Worm (Caenorhabditis elegans) whole organism, L3 larva: ENCODE measurements around the gene ZK637.4.

Experiments used
- R02D3.7 ChIP-seq: fragments of 150-350 bp; optimal IDR thresholded peaks from 2 replicates; lab custom pipeline; 2014; ENCODE audit warnings: missing biosample characterization, missing genetic modification characterization
- ZK546.5 ChIP-seq: sonication (generic microtip); optimal IDR thresholded peaks from 2 replicates; lab custom pipeline; 2017; ENCODE audit warnings: missing biosample characterization, missing genetic modification characterization
- aly-2 ChIP-seq: fragments of 150-350 bp; optimal IDR thresholded peaks from 2 replicates; lab custom pipeline; 2014; ENCODE audit warnings: missing biosample characterization, missing genetic modification characterization
- ama-1 ChIP-seq: fragments of 150-350 bp; optimal IDR thresholded peaks from 2 replicates; lab custom pipeline; 2018
- ceh-16 ChIP-seq: sonication (generic microtip); optimal IDR thresholded peaks from 2 replicates; lab custom pipeline; 2017; ENCODE audit warnings: missing biosample characterization, missing genetic modification characterization
- ceh-28 ChIP-seq: fragments of 150-350 bp; optimal IDR thresholded peaks from 2 replicates; lab custom pipeline; 2014; ENCODE audit warnings: missing biosample characterization, missing genetic modification reagents, missing genetic modification characterization
- ceh-82 ChIP-seq: fragments of 150-350 bp; optimal IDR thresholded peaks from 2 replicates; lab custom pipeline; 2014; ENCODE audit warnings: missing biosample characterization, missing genetic modification characterization
- ceh-9 ChIP-seq: sonication (generic microtip); optimal IDR thresholded peaks from 2 replicates; lab custom pipeline; 2018; ENCODE audit warnings: missing biosample characterization, missing genetic modification characterization
- daf-12 ChIP-seq: fragments of 150-350 bp; optimal IDR thresholded peaks from 2 replicates; lab custom pipeline; 2014; ENCODE audit warnings: missing biosample characterization, missing genetic modification reagents, missing genetic modification characterization
- egl-5 ChIP-seq: fragments of 150-350 bp; optimal IDR thresholded peaks from 2 replicates; lab custom pipeline; 2017; ENCODE audit warnings: missing biosample characterization, missing genetic modification reagents, missing genetic modification characterization, inconsistent platforms
- elt-2 ChIP-seq: sonication (generic microtip); optimal IDR thresholded peaks from 2 replicates; lab custom pipeline; 2016; ENCODE audit warnings: missing genetic modification reagents, mild to moderate bottlenecking, missing genetic modification characterization, missing compliant biosample characterization
- elt-3 ChIP-seq, 3 experiments: fragments of 150-350 bp in 1 of 3; sonication (generic microtip) in 2 of 3; optimal IDR thresholded peaks; 2 replicates in 2 of 3; 4 replicates in 1 of 3; lab custom pipeline; 2014 to 2017; ENCODE audit warnings: missing biosample characterization in 3 of 3, missing genetic modification characterization in 3 of 3
- eor-1 ChIP-seq, 2 experiments: fragments of 150-350 bp; optimal IDR thresholded peaks; 2 replicates each; lab custom pipeline; 2014 to 2018; ENCODE audit warnings: missing biosample characterization in 2 of 2, missing genetic modification characterization in 2 of 2
- fkh-10 ChIP-seq: sonication (generic microtip); optimal IDR thresholded peaks from 2 replicates; lab custom pipeline; 2017; ENCODE audit warnings: missing biosample characterization, missing genetic modification reagents, missing genetic modification characterization
- fkh-2 ChIP-seq: fragments of 150-350 bp; optimal IDR thresholded peaks from 2 replicates; lab custom pipeline; 2014; ENCODE audit warnings: missing biosample characterization, missing genetic modification reagents, missing genetic modification characterization
- fos-1 ChIP-seq: fragments of 150-350 bp; optimal IDR thresholded peaks from 2 replicates; lab custom pipeline; 2014; ENCODE audit warnings: missing biosample characterization, missing genetic modification characterization
- hmg-11 ChIP-seq: sonication (generic microtip); optimal IDR thresholded peaks from 2 replicates; lab custom pipeline; 2016; ENCODE audit warnings: missing genetic modification characterization, missing compliant biosample characterization
- jun-1 ChIP-seq: fragments of 150-350 bp; optimal IDR thresholded peaks from 2 replicates; lab custom pipeline; 2014; ENCODE audit warnings: missing biosample characterization, missing genetic modification reagents, missing genetic modification characterization
- lin-15B ChIP-seq: fragments of 150-350 bp; optimal IDR thresholded peaks from 2 replicates; lab custom pipeline; 2014; ENCODE audit warnings: missing biosample characterization, missing genetic modification characterization
- lin-39 ChIP-seq: fragments of 150-350 bp; optimal IDR thresholded peaks from 2 replicates; lab custom pipeline; 2018; ENCODE audit warnings: missing biosample characterization, missing genetic modification reagents, missing genetic modification characterization
- lsy-12 ChIP-seq: sonication (generic microtip); optimal IDR thresholded peaks from 2 replicates; lab custom pipeline; 2016; ENCODE audit warnings: mild to moderate bottlenecking, missing genetic modification characterization, missing compliant biosample characterization
- mdl-1 ChIP-seq: fragments of 150-350 bp; optimal IDR thresholded peaks from 2 replicates; lab custom pipeline; 2014; ENCODE audit warnings: missing biosample characterization, missing genetic modification characterization
- mml-1 ChIP-seq: fragments of 150-350 bp; sonication (generic microtip); optimal IDR thresholded peaks from 3 replicates; lab custom pipeline; 2014; ENCODE audit warnings: missing biosample characterization, missing genetic modification characterization
- nfya-1 ChIP-seq: sonication (generic microtip); optimal IDR thresholded peaks from 2 replicates; lab custom pipeline; 2017; ENCODE audit warnings: missing genetic modification characterization, mild to moderate bottlenecking, missing compliant biosample characterization, antibody characterized with exemption, moderate library complexity; ENCODE audit not compliant: insufficient read depth
- nhr-11 ChIP-seq: fragments of 150-350 bp; optimal IDR thresholded peaks from 2 replicates; lab custom pipeline; 2014; ENCODE audit warnings: missing biosample characterization, missing genetic modification characterization
- nhr-12 ChIP-seq: fragments of 150-350 bp; optimal IDR thresholded peaks from 2 replicates; lab custom pipeline; 2014; ENCODE audit warnings: missing biosample characterization, missing genetic modification characterization
- nhr-23 ChIP-seq: fragments of 150-350 bp; optimal IDR thresholded peaks from 2 replicates; lab custom pipeline; 2014; ENCODE audit warnings: missing biosample characterization, missing genetic modification reagents, missing genetic modification characterization
- nhr-237 ChIP-seq: fragments of 150-350 bp; optimal IDR thresholded peaks from 2 replicates; lab custom pipeline; 2014; ENCODE audit warnings: missing biosample characterization, missing genetic modification characterization
- nhr-25 ChIP-seq: sonication (generic microtip); optimal IDR thresholded peaks from 2 replicates; lab custom pipeline; 2017; ENCODE audit warnings: missing biosample characterization, missing genetic modification characterization
- nhr-28 ChIP-seq: fragments of 150-350 bp; optimal IDR thresholded peaks from 2 replicates; lab custom pipeline; 2014; ENCODE audit warnings: missing biosample characterization, missing genetic modification characterization
- nhr-67 ChIP-seq: fragments of 150-350 bp; optimal IDR thresholded peaks from 2 replicates; lab custom pipeline; 2014; ENCODE audit warnings: missing biosample characterization, missing genetic modification characterization
- nhr-76 ChIP-seq: fragments of 150-350 bp; sonication (generic microtip); optimal IDR thresholded peaks from 5 replicates; lab custom pipeline; 2014; ENCODE audit warnings: missing biosample characterization, missing genetic modification characterization
- pha-4 ChIP-seq: fragments of 150-350 bp; optimal IDR thresholded peaks from 2 replicates; lab custom pipeline; 2014; ENCODE audit warnings: missing biosample characterization, missing genetic modification reagents, missing genetic modification characterization
- pqm-1 ChIP-seq: fragments of 150-350 bp; optimal IDR thresholded peaks from 2 replicates; lab custom pipeline; 2017; ENCODE audit warnings: missing biosample characterization, missing genetic modification characterization, inconsistent platforms
- sea-2 ChIP-seq: fragments of 150-350 bp; sonication (generic microtip); optimal IDR thresholded peaks from 4 replicates; lab custom pipeline; 2014; ENCODE audit warnings: missing biosample characterization, missing genetic modification reagents, missing genetic modification characterization
- skn-1 ChIP-seq: fragments of 150-350 bp; optimal IDR thresholded peaks from 2 replicates; lab custom pipeline; 2014; ENCODE audit warnings: missing biosample characterization, missing genetic modification characterization
- snpc-4 ChIP-seq: fragments of 150-350 bp; optimal IDR thresholded peaks from 2 replicates; lab custom pipeline; 2014; ENCODE audit warnings: missing biosample characterization, missing genetic modification characterization
- tbx-2 ChIP-seq: sonication (generic microtip); optimal IDR thresholded peaks from 2 replicates; lab custom pipeline; 2016; ENCODE audit warnings: mild to moderate bottlenecking, missing genetic modification characterization, missing compliant biosample characterization
- unc-39 ChIP-seq: sonication (generic microtip); optimal IDR thresholded peaks from 4 replicates; lab custom pipeline; 2017; ENCODE audit warnings: missing biosample characterization, missing genetic modification characterization
- unc-62 ChIP-seq: fragments of 150-350 bp; sonication (generic microtip); optimal IDR thresholded peaks from 4 replicates; lab custom pipeline; 2014; ENCODE audit warnings: missing biosample characterization, missing genetic modification reagents, missing genetic modification characterization
- zag-1 ChIP-seq: fragments of 150-350 bp; optimal IDR thresholded peaks from 2 replicates; lab custom pipeline; 2014; ENCODE audit warnings: missing biosample characterization, missing genetic modification characterization
- ztf-11 ChIP-seq: fragments of 150-350 bp; optimal IDR thresholded peaks from 2 replicates; lab custom pipeline; 2014; ENCODE audit warnings: missing biosample characterization, missing genetic modification characterization
- ztf-4 ChIP-seq: fragments of 150-350 bp; optimal IDR thresholded peaks from 2 replicates; lab custom pipeline; 2014; ENCODE audit warnings: missing biosample characterization, missing genetic modification characterization

ZK637.4 gene

ce11 chrIII:8850482-8851047, 43.0 kb upstream of the ZK637.4 start, which contains the start of gene F44E2.9 (continued):
- TF ChIP-seq ceh-9 (tag; lab: Kevin White, UChicago): no peak
- peak; percentile 72 for TF ChIP-seq nhr-23
- TF ChIP-seq unc-39 (tag; lab: Kevin White, UChicago): no peak

ce11 chrIII:8851961-8852360, 41.6 kb upstream of the ZK637.4 start, which contains the start of gene plg-1:
Gene plg-1, plus strand, starts transcription at chrIII:8852261.
- no peak for TF ChIP-seq nhr-67 (tag; lab: Kevin White, UChicago)
- no peak for TF ChIP-seq ztf-4 (tag; lab: Kevin White, UChicago)
- no peak for TF ChIP-seq skn-1 (tag; lab: Kevin White, UChicago)
- no peak for TF ChIP-seq zag-1 (tag; lab: Kevin White, UChicago)
- TF ChIP-seq unc-39 (tag; lab: Kevin White, UChicago): no peak
- no peak for TF ChIP-seq snpc-4 (tag; lab: Kevin White, UChicago)
- TF ChIP-seq fos-1 (tag; lab: Kevin White, UChicago): no peak
- no peak for TF ChIP-seq pqm-1 (tag; lab: Kevin White, UChicago)
- TF ChIP-seq lsy-12: no peak
- no peak for TF ChIP-seq ceh-16 (tag; lab: Kevin White, UChicago)
- no peak for TF ChIP-seq fkh-2 (tag; lab: Kevin White, UChicago)
- TF ChIP-seq nhr-12: no peak
- TF ChIP-seq ceh-82: no peak
- TF ChIP-seq tbx-2: no peak
- TF ChIP-seq hmg-11 (tag; lab: Kevin White, UChicago): no peak
- no peak for TF ChIP-seq elt-2
- no peak for TF ChIP-seq nhr-76 (tag; lab: Kevin White, UChicago)
- TF ChIP-seq nhr-23: no peak

- TF ChIP-seq ztf-11 (tag; lab: Kevin White, UChicago): no peak
- no peak for TF ChIP-seq ama-1 (lab: Kevin White, UChicago)
- no peak for TF ChIP-seq fos-1 (tag; lab: Kevin White, UChicago)
- TF ChIP-seq ceh-28 (tag; lab: Kevin White, UChicago): no peak
- TF ChIP-seq fkh-2 (tag; lab: Kevin White, UChicago): no peak
- TF ChIP-seq eor-1 (tag; optimal IDR thresholded peaks at IDR 0.05; lab: Kevin White, UChicago): no peak
- no peak for TF ChIP-seq aly-2
- TF ChIP-seq skn-1 (tag; lab: Kevin White, UChicago): no peak
- no peak for TF ChIP-seq fkh-10 (GFP tag; lab: Kevin White, UChicago)
- no peak for TF ChIP-seq unc-62 (GFP tag; lab: Kevin White, UChicago)
- TF ChIP-seq lin-39 (tag; lab: Kevin White, UChicago): no peak
- no peak for TF ChIP-seq nhr-67 (tag; lab: Kevin White, UChicago)
- no peak for TF ChIP-seq lin-15B
- no peak for TF ChIP-seq mml-1 (tag; lab: Kevin White, UChicago)
Observed at ce11 chrIII:8858482-8858881, 35.1 kb upstream of the ZK637.4 start.

- TF ChIP-seq nhr-23 (peak; percentile 57), nfya-1 (tag; lab: Kevin White, UChicago) (peak; percentile 53), skn-1 (tag; lab: Kevin White, UChicago) (no peak), nhr-11 (tag; lab: Kevin White, UChicago) (no peak), hmg-11 (tag; lab: Kevin White, UChicago) (peak; percentile 63), nhr-28 (no peak), nhr-76 (tag; lab: Kevin White, UChicago) (no peak), ceh-9 (tag; lab: Kevin White, UChicago) (no peak), ZK546.5 (tag; lab: Kevin White, UChicago) (no peak), jun-1 (tag; lab: Kevin White, UChicago) (peak; percentile 74), eor-1 (tag; optimal IDR thresholded peaks at IDR 0.05; lab: Kevin White, UChicago) (no peak), unc-39 (tag; lab: Kevin White, UChicago) (no peak), daf-12 (tag; lab: Kevin White, UChicago) (no peak), ztf-11 (tag; lab: Kevin White, UChicago) (no peak), elt-3 (tag; optimal IDR thresholded peaks at IDR 0.05; lab: Kevin White, UChicago) (no peak), aly-2 (no peak), fkh-10 (GFP tag; lab: Kevin White, UChicago) (no peak), nhr-25 (peak; percentile 75), nhr-237 (tag; lab: Kevin White, UChicago) (no peak), snpc-4 (tag; lab: Kevin White, UChicago) (peak; percentile 46), pha-4 (tag; lab: Kevin White, UChicago) (no peak), tbx-2 (peak; percentile 25), fkh-2 (tag; lab: Kevin White, UChicago) (no peak), lsy-12 (peak; percentile 72), ceh-16 (tag; lab: Kevin White, UChicago) (no peak), ztf-4 (tag; lab: Kevin White, UChicago) (peak; percentile 8), elt-2 (peak; percentile 84), lin-39 (tag; lab: Kevin White, UChicago) (no peak), unc-62 (GFP tag; lab: Kevin White, UChicago) (no peak), sea-2 (GFP tag; lab: Kevin White, UChicago) (no peak), nhr-12 (no peak), ceh-82 (no peak), ama-1 (lab: Kevin White, UChicago) (peak; percentile 99), egl-5 (tag; lab: Kevin White, UChicago) (peak; percentile 16), mdl-1 (no peak), ceh-28 (tag; lab: Kevin White, UChicago) (peak; percentile 34), R02D3.7 (peak; percentile 33)
Observed at ce11 chrIII:8865294-8865766, 28.2 kb upstream of the ZK637.4 start.
